Worm (Caenorhabditis elegans) whole organism, young adult: ENCODE measurements around the gene nhr-120.

Experiments used
- B0336.3 ChIP-seq: fragments of 200-800 bp; sonication (Bioruptor generic); IDR thresholded peaks from 2 replicates; pipeline ENCODE4 v1.3.6; 2022; ENCODE audit warnings: missing genetic modification characterization, missing compliant biosample characterization
- C17E4.6 ChIP-seq: fragments of 200-800 bp; sonication (Bioruptor generic); IDR thresholded peaks from 2 replicates; pipeline ENCODE4 v1.3.6; 2022; ENCODE audit warnings: missing genetic modification reagents, missing genetic modification characterization, missing compliant biosample characterization
- F22D6.2 ChIP-seq: sonication (generic microtip); optimal IDR thresholded peaks from 2 replicates; lab custom pipeline; 2016; ENCODE audit warnings: mild to moderate bottlenecking, missing genetic modification characterization, missing compliant biosample characterization
- F23B12.7 ChIP-seq: sonication (generic microtip); optimal IDR thresholded peaks from 2 replicates; lab custom pipeline; 2017; ENCODE audit warnings: missing genetic modification characterization, mild to moderate bottlenecking, missing compliant biosample characterization, antibody characterized with exemption, moderate library complexity; ENCODE audit not compliant: insufficient read depth
- F39B2.1 ChIP-seq: fragments of 200-800 bp; sonication (Bioruptor generic); IDR thresholded peaks from 2 replicates; pipeline ENCODE4 v1.3.6; 2022; ENCODE audit warnings: missing genetic modification reagents, missing genetic modification characterization, missing compliant biosample characterization
- F52B5.7 ChIP-seq: sonication (generic microtip); optimal IDR thresholded peaks from 2 replicates; lab custom pipeline; 2016; ENCODE audit warnings: mild to moderate bottlenecking, missing genetic modification characterization, missing compliant biosample characterization
- F57A8.1 ChIP-seq: fragments of 200-800 bp; sonication (Bioruptor generic); optimal IDR thresholded peaks from 2 replicates; lab custom pipeline; 2018; ENCODE audit warnings: mild to moderate bottlenecking, missing genetic modification characterization, moderate library complexity, missing compliant biosample characterization
- Y53G8AR.9 ChIP-seq: fragments of 200-800 bp; sonication (Bioruptor generic); conservative IDR thresholded peaks from 2 replicates; pipeline ENCODE4 v1.3.6; 2022; ENCODE audit warnings: missing genetic modification reagents, missing genetic modification characterization, missing compliant biosample characterization
- Y56A3A.18 ChIP-seq: fragments of 200-800 bp; sonication (Bioruptor generic); IDR thresholded peaks from 2 replicates; pipeline ENCODE4 v1.3.6; 2022; ENCODE audit warnings: missing genetic modification reagents, missing genetic modification characterization, missing compliant biosample characterization
- Y95B8A.8 ChIP-seq: fragments of 200-800 bp; sonication (Bioruptor generic); IDR thresholded peaks from 2 replicates; pipeline ENCODE4 v1.3.6; 2022; ENCODE audit warnings: missing genetic modification reagents, missing genetic modification characterization, missing compliant biosample characterization
- ZK185.1 ChIP-seq: sonication (generic microtip); optimal IDR thresholded peaks from 2 replicates; lab custom pipeline; 2016; ENCODE audit warnings: mild to moderate bottlenecking, missing genetic modification characterization, missing compliant biosample characterization; ENCODE audit not compliant: poor library complexity, severe bottlenecking
- attf-5 ChIP-seq: fragments of 200-800 bp; sonication (Bioruptor generic); optimal IDR thresholded peaks from 2 replicates; lab custom pipeline; 2018; ENCODE audit warnings: mild to moderate bottlenecking, missing genetic modification characterization, missing compliant biosample characterization
- bed-1 ChIP-seq: fragments of 200-800 bp; sonication (Bioruptor generic); IDR thresholded peaks from 2 replicates; pipeline ENCODE4 v1.3.6; 2022; ENCODE audit warnings: missing genetic modification reagents, missing genetic modification characterization, missing compliant biosample characterization
- ccch-3 ChIP-seq: fragments of 200-800 bp; sonication (Bioruptor generic); optimal IDR thresholded peaks from 2 replicates; lab custom pipeline; 2018; ENCODE audit warnings: mild to moderate bottlenecking, missing genetic modification characterization, missing compliant biosample characterization
- cebp-2 ChIP-seq: fragments of 200-800 bp; sonication (Bioruptor generic); IDR thresholded peaks from 2 replicates; pipeline ENCODE4 v1.3.6; 2022; ENCODE audit warnings: missing genetic modification characterization, missing compliant biosample characterization
- ceh-79 ChIP-seq: sonication (generic microtip); optimal IDR thresholded peaks from 2 replicates; lab custom pipeline; 2017; ENCODE audit warnings: mild to moderate bottlenecking, missing genetic modification characterization, missing compliant biosample characterization
- dox-1 ChIP-seq: fragments of 200-800 bp; sonication (Bioruptor generic); IDR thresholded peaks from 2 replicates; pipeline ENCODE4 v1.3.6; 2022; ENCODE audit warnings: missing genetic modification reagents, missing genetic modification characterization, missing compliant biosample characterization
- efl-1 ChIP-seq: fragments of 150-350 bp; optimal IDR thresholded peaks from 2 replicates; lab custom pipeline; 2014; ENCODE audit warnings: missing biosample characterization, missing genetic modification reagents, missing genetic modification characterization
- egl-44 ChIP-seq: fragments of 200-800 bp; sonication (Bioruptor generic); IDR thresholded peaks from 2 replicates; pipeline ENCODE4 v1.3.6; 2022; ENCODE audit warnings: missing genetic modification reagents, missing genetic modification characterization, missing compliant biosample characterization
- egrh-3 ChIP-seq: fragments of 200-800 bp; sonication (Bioruptor generic); IDR thresholded peaks from 2 replicates; pipeline ENCODE4 v1.3.6; 2022; ENCODE audit warnings: missing genetic modification reagents, missing genetic modification characterization, missing compliant biosample characterization
- ets-4 ChIP-seq: fragments of 200-800 bp; sonication (Bioruptor generic); optimal IDR thresholded peaks from 2 replicates; lab custom pipeline; 2018; ENCODE audit warnings: mild to moderate bottlenecking, missing genetic modification characterization, missing compliant biosample characterization
- gei-17 ChIP-seq: fragments of 200-800 bp; sonication (Bioruptor generic); optimal IDR thresholded peaks from 2 replicates; lab custom pipeline; 2018; ENCODE audit warnings: mild to moderate bottlenecking, missing genetic modification characterization, missing compliant biosample characterization
- him-1 ChIP-seq: sonication (generic microtip); optimal IDR thresholded peaks from 2 replicates; lab custom pipeline; 2016; ENCODE audit warnings: missing genotype, missing genetic modification reagents, missing genetic modification characterization, missing compliant biosample characterization
- hlh-12 ChIP-seq: sonication (generic microtip); optimal IDR thresholded peaks from 2 replicates; lab custom pipeline; 2016; ENCODE audit warnings: missing genetic modification characterization, missing compliant biosample characterization
- let-526 ChIP-seq: fragments of 200-800 bp; sonication (Bioruptor generic); IDR thresholded peaks from 2 replicates; pipeline ENCODE4 v1.3.6; 2022; ENCODE audit warnings: missing genetic modification reagents, missing genetic modification characterization, missing compliant biosample characterization
- lsy-27 ChIP-seq: sonication (generic microtip); optimal IDR thresholded peaks from 2 replicates; lab custom pipeline; 2017; ENCODE audit warnings: missing genetic modification characterization, mild to moderate bottlenecking, missing compliant biosample characterization, antibody characterized with exemption, missing genotype, borderline replicate concordance; ENCODE audit not compliant: insufficient read depth
- madf-3 ChIP-seq: fragments of 200-800 bp; sonication (Bioruptor generic); IDR thresholded peaks from 2 replicates; pipeline ENCODE4 v1.3.6; 2022; ENCODE audit warnings: missing genetic modification reagents, missing genetic modification characterization, missing compliant biosample characterization
- mel-28 ChIP-seq: sonication (generic microtip); optimal IDR thresholded peaks from 2 replicates; lab custom pipeline; 2016; ENCODE audit warnings: borderline replicate concordance, mild to moderate bottlenecking, missing genetic modification characterization, missing compliant biosample characterization
- nhr-27 ChIP-seq: fragments of 200-800 bp; sonication (Bioruptor generic); optimal IDR thresholded peaks from 2 replicates; lab custom pipeline; 2018; ENCODE audit warnings: mild to moderate bottlenecking, missing genetic modification characterization, moderate library complexity, missing compliant biosample characterization
- nhr-80 ChIP-seq: sonication (generic microtip); optimal IDR thresholded peaks from 2 replicates; lab custom pipeline; 2016; ENCODE audit warnings: missing genetic modification characterization, missing compliant biosample characterization
- pbrm-1 ChIP-seq: fragments of 200-800 bp; sonication (Bioruptor generic); IDR thresholded peaks from 2 replicates; pipeline ENCODE4 v1.3.6; 2022; ENCODE audit warnings: missing genetic modification reagents, missing genetic modification characterization, missing compliant biosample characterization
- pha-4 ChIP-seq: fragments of 150-350 bp; sonication (generic microtip); optimal IDR thresholded peaks from 2 replicates; lab custom pipeline; 2014; ENCODE audit warnings: missing biosample characterization, missing genetic modification reagents, missing genetic modification characterization
- sdz-38 ChIP-seq: sonication (generic microtip); optimal IDR thresholded peaks from 2 replicates; lab custom pipeline; 2016; ENCODE audit warnings: missing genotype, missing genetic modification characterization, missing compliant biosample characterization
- sea-2 ChIP-seq: fragments of 200-800 bp; sonication (Bioruptor generic); IDR thresholded peaks from 2 replicates; pipeline ENCODE4 v1.3.6; 2022; ENCODE audit warnings: missing genetic modification characterization, missing compliant biosample characterization
- snpc-1.1 ChIP-seq: sonication (generic microtip); optimal IDR thresholded peaks from 2 replicates; lab custom pipeline; 2017; ENCODE audit warnings: missing genetic modification characterization, mild to moderate bottlenecking, missing compliant biosample characterization, antibody characterized with exemption, moderate library complexity, missing genotype, missing genetic modification reagents; ENCODE audit not compliant: insufficient read depth
- sptf-2 ChIP-seq: fragments of 200-800 bp; sonication (Bioruptor generic); optimal IDR thresholded peaks from 2 replicates; lab custom pipeline; 2018; ENCODE audit warnings: mild to moderate bottlenecking, missing genetic modification characterization, missing compliant biosample characterization
- tbx-9 ChIP-seq: sonication (generic microtip); optimal IDR thresholded peaks from 2 replicates; lab custom pipeline; 2016; ENCODE audit warnings: borderline replicate concordance, missing genetic modification characterization, inconsistent platforms, missing compliant biosample characterization
- xnd-1 ChIP-seq: sonication (generic microtip); optimal IDR thresholded peaks from 2 replicates; lab custom pipeline; 2016; ENCODE audit warnings: missing genotype, missing genetic modification reagents, missing genetic modification characterization, missing compliant biosample characterization
- zfh-2 ChIP-seq: fragments of 200-800 bp; sonication (Bioruptor generic); conservative IDR thresholded peaks from 2 replicates; pipeline ENCODE4 v1.3.6; 2022; ENCODE audit warnings: missing genetic modification reagents, missing genetic modification characterization, missing compliant biosample characterization
- ztf-22 ChIP-seq: fragments of 200-800 bp; sonication (Bioruptor generic); optimal IDR thresholded peaks from 2 replicates; lab custom pipeline; 2018; ENCODE audit warnings: mild to moderate bottlenecking, missing genetic modification characterization, moderate library complexity, missing compliant biosample characterization
- ztf-3 ChIP-seq: fragments of 200-800 bp; sonication (Bioruptor generic); optimal IDR thresholded peaks from 2 replicates; lab custom pipeline; 2018; ENCODE audit warnings: mild to moderate bottlenecking, missing genetic modification characterization, missing compliant biosample characterization

Gene nhr-120

DNA sequence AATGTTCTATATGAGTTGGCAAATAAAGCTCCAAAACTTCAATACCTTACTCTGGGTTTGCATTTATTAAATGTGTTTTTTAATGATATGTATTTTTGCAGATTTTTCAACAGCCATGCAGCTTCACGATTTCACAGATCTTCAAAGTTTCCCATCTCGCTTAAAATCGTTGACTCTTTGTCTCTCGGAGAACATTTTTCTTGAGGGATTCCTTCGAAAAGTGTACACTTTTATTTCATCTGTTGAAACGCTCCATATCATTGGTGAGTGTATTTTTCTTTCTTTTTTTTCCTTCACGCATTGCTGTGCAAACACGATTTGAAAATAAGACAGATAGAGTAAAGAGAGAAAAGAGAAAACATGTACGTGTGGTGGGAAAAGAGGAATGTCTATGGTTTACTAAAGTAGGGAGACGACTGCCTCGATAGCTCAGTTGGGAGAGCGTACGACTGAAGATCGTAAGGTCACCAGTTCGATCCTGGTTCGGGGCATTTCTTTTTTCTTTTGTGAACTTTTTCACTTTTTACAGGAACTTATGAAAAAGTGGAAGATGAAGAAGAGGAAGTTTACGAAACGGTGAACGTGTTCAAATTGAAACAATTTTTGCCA is 47.1 kb downstream of the nhr-120 start (continued):
- TF ChIP-seq hlh-12 (tag; lab: Kevin White, UChicago) (peak; percentile 85), Y53G8AR.9 (GFP tag; lab: Robert Waterston, UW) (peak; percentile 75), sea-2 (0 out of 2 replicates have a peak, but pooled peaks have one; percentile 13), ztf-22 (no peak), ceh-79 (tag; lab: Kevin White, UChicago) (peak; percentile 82), attf-5 (GFP tag; lab: Kevin White, UChicago) (peak; percentile 51), Y95B8A.8 (GFP tag; lab: Robert Waterston, UW) (no peak), lsy-27 (tag; lab: Kevin White, UChicago) (peak; percentile 47), ZK185.1 (peak; percentile 90), ets-4 (GFP tag; lab: Kevin White, UChicago) (no peak), F23B12.7 (tag; lab: Kevin White, UChicago) (peak; percentile 65), B0336.3 (no peak), nhr-27 (tag; lab: Kevin White, UChicago) (peak; percentile 45), xnd-1 (no peak), him-1 (tag; lab: Kevin White, UChicago) (peak; percentile 90), nhr-80 (peak; percentile 32), pha-4 (tag; lab: Kevin White, UChicago) (no peak), let-526 (GFP tag; lab: Robert Waterston, UW) (peak; percentile 45; the same call in 1 of the 2 replicates), F57A8.1 (GFP tag; lab: Kevin White, UChicago) (peak; percentile 62), pbrm-1 (GFP tag; lab: Robert Waterston, UW) (peak; percentile 88), sdz-38 (tag; lab: Kevin White, UChicago) (no peak), bed-1 (GFP tag; lab: Robert Waterston, UW) (0 out of 2 replicates have a peak, but pooled peaks have one; percentile 7), C17E4.6 (GFP tag; lab: Robert Waterston, UW) (no peak), efl-1 (GFP tag; lab: Kevin White, UChicago) (no peak), F39B2.1 (GFP tag; lab: Robert Waterston, UW) (0 out of 2 replicates have a peak, but pooled peaks have one; percentile 66), ccch-3 (GFP tag; lab: Kevin White, UChicago) (no peak), snpc-1.1 (tag; lab: Kevin White, UChicago) (peak; percentile 56), madf-3 (GFP tag; lab: Robert Waterston, UW) (peak; percentile 12; the same call in 1 of the 2 replicates), Y56A3A.18 (peak; percentile 67), zfh-2 (GFP tag; lab: Robert Waterston, UW) (no peak), egl-44 (GFP tag; lab: Robert Waterston, UW) (peak; percentile 93), dox-1 (GFP tag; lab: Robert Waterston, UW) (no peak; the same call in 1 of the 2 replicates), cebp-2 (0 out of 2 replicates have a peak, but pooled peaks have one; percentile 85), tbx-9 (tag; lab: Kevin White, UChicago) (no peak), F52B5.7 (tag; lab: Kevin White, UChicago) (no peak), F22D6.2 (peak; percentile 16), gei-17 (peak; percentile 68), ztf-3 (GFP tag; lab: Kevin White, UChicago) (no peak), mel-28 (tag; lab: Kevin White, UChicago) (no peak), egrh-3 (GFP tag; lab: Robert Waterston, UW) (peak; percentile 34; the same call in 1 of the 2 replicates), sptf-2 (GFP tag; lab: Kevin White, UChicago) (no peak)
